Fruit fly (Drosophila melanogaster): ENCODE measurements around the gene CG17544.

DNA sequence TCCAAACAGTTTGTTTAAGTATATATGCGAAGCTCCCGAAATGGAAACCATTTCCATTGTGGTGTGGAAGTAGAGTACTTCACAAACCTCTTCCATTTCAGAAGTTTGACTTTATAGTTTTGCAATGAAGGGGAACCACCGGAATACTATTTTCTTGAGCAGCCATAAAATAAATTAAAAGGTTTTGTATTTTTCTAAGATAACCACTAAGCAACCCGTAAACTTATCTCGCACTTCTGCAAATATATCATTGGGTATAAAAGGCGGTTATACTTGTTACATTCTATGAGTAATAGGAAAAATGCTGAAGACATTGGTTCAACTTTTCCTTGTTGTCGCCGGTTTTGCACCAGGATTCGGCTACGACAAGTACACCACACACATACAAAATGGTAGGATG lies 19.7 kb upstream of the CG17544 start, which contains the start of gene lectin-37Da:
- TF ChIP-seq Hr39 (GFP tag; optimal IDR thresholded peaks at IDR 0.05), result no peak
- TF ChIP-seq dac (GFP tag; optimal IDR thresholded peaks at IDR 0.05), result no peak
- TF ChIP-seq lz (GFP tag; optimal IDR thresholded peaks at IDR 0.05), result no peak
- no peak for TF ChIP-seq Blimp-1 (GFP tag; optimal IDR thresholded peaks at IDR 0.05)
- no peak for TF ChIP-seq CG11294 (GFP tag; IDR thresholded peaks at IDR 0.05)
- TF ChIP-seq Sox102F (GFP tag; optimal IDR thresholded peaks at IDR 0.05), result no peak

All from whole organism, prepupa.